Worm (Caenorhabditis elegans): ENCODE measurements around the gene zyx-1.

DNA sequence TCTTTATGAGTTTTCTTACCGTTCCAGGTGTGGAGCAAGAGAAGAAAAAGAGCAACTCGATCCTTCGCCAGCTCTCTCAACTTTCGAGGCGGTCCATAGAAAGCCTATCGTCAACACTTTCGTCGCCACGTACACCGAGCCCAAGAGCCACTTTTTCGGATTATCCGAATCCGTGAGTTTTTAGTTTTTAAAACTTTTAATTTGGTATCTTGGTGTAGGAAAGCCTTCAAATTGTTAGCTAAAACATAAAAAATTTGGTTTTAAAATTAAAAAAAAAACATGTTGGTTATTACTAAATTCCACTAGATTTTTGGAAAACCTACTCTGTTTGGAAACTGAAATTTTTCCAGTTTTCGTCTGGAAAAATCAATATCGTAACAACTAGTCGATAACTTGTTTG lies 17.0 kb downstream of the zyx-1 start:
- no peak for TF ChIP-seq sea-1 (GFP tag; conservative IDR thresholded peaks at IDR 0.05)
- no peak for TF ChIP-seq ama-1 (optimal IDR thresholded peaks at IDR 0.05)
- no peak for TF ChIP-seq ets-7 (tag; optimal IDR thresholded peaks at IDR 0.05)
- TF ChIP-seq ceh-13 (GFP tag; optimal IDR thresholded peaks at IDR 0.05) = no peak
- TF ChIP-seq hmbx-1 (tag; optimal IDR thresholded peaks at IDR 0.05) = no peak
- no peak for TF ChIP-seq scrt-1 (GFP tag; IDR thresholded peaks at IDR 0.05)
- no peak for TF ChIP-seq B0310.2 (tag; optimal IDR thresholded peaks at IDR 0.05)
- no peak for TF ChIP-seq aly-1 (tag; optimal IDR thresholded peaks at IDR 0.05)
- TF ChIP-seq hmg-4 (GFP tag; optimal IDR thresholded peaks at IDR 0.05) = no peak
- no peak for TF ChIP-seq tra-4 (tag; optimal IDR thresholded peaks at IDR 0.05)
- no peak for TF ChIP-seq F13C5.2 (tag; optimal IDR thresholded peaks at IDR 0.05)
- TF ChIP-seq hnd-1 (tag; optimal IDR thresholded peaks at IDR 0.05) = no peak
- TF ChIP-seq tbx-37 (GFP tag; conservative IDR thresholded peaks at IDR 0.05) = no peak
- no peak for TF ChIP-seq ceh-36 (tag; optimal IDR thresholded peaks at IDR 0.05)
